Fruit fly (Drosophila melanogaster) whole organism, embryonic: ENCODE results near the gene CG34008.
A peak's percentile ranks its signal among the peaks of the same experiment; 100 is the strongest.

Experiments
- Ada2b ChIP-seq: fragments of 200-800 bp; sonication (Bioruptor generic); IDR thresholded peaks from 2 replicates; pipeline ENCODE4 v1.3.6; 2022; ENCODE audit warnings: missing biosample characterization, missing genetic modification characterization
- Asciz ChIP-seq: fragments of 200-800 bp; sonication (Bioruptor generic); optimal IDR thresholded peaks from 2 replicates; lab custom pipeline; 2017; ENCODE audit warnings: missing biosample characterization, mild to moderate bottlenecking, missing genetic modification characterization, missing genetic modification reagents
- CG10209 ChIP-seq: fragments of 200-800 bp; sonication (Bioruptor generic); optimal IDR thresholded peaks from 3 replicates; lab custom pipeline; 2017; ENCODE audit warnings: missing biosample characterization, mild to moderate bottlenecking, missing genetic modification characterization, missing genetic modification reagents
- CG10462 ChIP-seq: fragments of 200-800 bp; sonication (Bioruptor generic); optimal IDR thresholded peaks from 2 replicates; lab custom pipeline; 2016; ENCODE audit warnings: missing biosample characterization, missing genetic modification characterization
- CG10959 ChIP-seq: fragments of 200-800 bp; sonication (Bioruptor generic); IDR thresholded peaks from 2 replicates; pipeline ENCODE4 v1.3.6; 2022; ENCODE audit warnings: missing biosample characterization, missing genetic modification characterization
- CG11085 ChIP-seq: fragments of 200-800 bp; sonication (Bioruptor generic); IDR thresholded peaks from 2 replicates; pipeline ENCODE4 v1.3.6; 2022; ENCODE audit warnings: missing biosample characterization, missing genetic modification characterization
- CG1603 ChIP-seq: fragments of 200-800 bp; sonication (Bioruptor generic); optimal IDR thresholded peaks from 2 replicates; lab custom pipeline; 2019; ENCODE audit warnings: missing biosample characterization, mild to moderate bottlenecking, missing genetic modification characterization, moderate library complexity
- CG16815 ChIP-seq: fragments of 200-800 bp; sonication (Bioruptor generic); optimal IDR thresholded peaks from 3 replicates; lab custom pipeline; 2017; ENCODE audit warnings: missing biosample characterization, mild to moderate bottlenecking, missing genetic modification characterization
- CG18599 ChIP-seq: fragments of 200-800 bp; sonication (Bioruptor generic); optimal IDR thresholded peaks from 3 replicates; lab custom pipeline; 2017; ENCODE audit warnings: missing biosample characterization, missing genetic modification characterization, mild to moderate bottlenecking, moderate library complexity, missing genetic modification reagents
- CG18619 ChIP-seq: fragments of 200-800 bp; sonication (Bioruptor generic); optimal IDR thresholded peaks from 3 replicates; lab custom pipeline; 2017; ENCODE audit warnings: missing biosample characterization, mild to moderate bottlenecking, missing genetic modification characterization
- CG2116 ChIP-seq: fragments of 200-800 bp; sonication (Bioruptor generic); optimal IDR thresholded peaks from 3 replicates; lab custom pipeline; 2018; ENCODE audit warnings: missing biosample characterization, mild to moderate bottlenecking, missing genetic modification characterization
- CG2129 ChIP-seq: fragments of 200-800 bp; sonication (Bioruptor generic); IDR thresholded peaks from 2 replicates; pipeline ENCODE4 v1.3.6; 2022; ENCODE audit warnings: missing biosample characterization, missing genetic modification characterization; ENCODE audit not compliant: partially characterized antibody
- CG2712 ChIP-seq: fragments of 200-800 bp; optimal IDR thresholded peaks from 3 replicates; lab custom pipeline; 2019; ENCODE audit warnings: missing biosample characterization, mild to moderate bottlenecking, missing genetic modification characterization, moderate library complexity
- CG2889 ChIP-seq: fragments of 200-800 bp; sonication (Bioruptor generic); IDR thresholded peaks from 3 replicates; pipeline ENCODE4 v1.3.6; 2022; ENCODE audit warnings: missing biosample characterization, missing genetic modification characterization
- CG3726 ChIP-seq: fragments of 200-800 bp; sonication (Bioruptor generic); IDR thresholded peaks from 3 replicates; pipeline ENCODE4, ENCODE4 v1.3.6; 2022; ENCODE audit warnings: missing biosample characterization, missing genetic modification characterization
- CG5180 ChIP-seq: fragments of 200-800 bp; sonication (Bioruptor generic); optimal IDR thresholded peaks from 3 replicates; lab custom pipeline; 2017; ENCODE audit warnings: missing biosample characterization, missing genetic modification characterization, mild to moderate bottlenecking, moderate library complexity, missing genetic modification reagents
- CG7963 ChIP-seq: fragments of 200-800 bp; sonication (Bioruptor generic); IDR thresholded peaks from 3 replicates; pipeline ENCODE4 v1.3.6; 2022; ENCODE audit warnings: missing biosample characterization, missing genetic modification characterization; ENCODE audit not compliant: partially characterized antibody
- CG8388 ChIP-seq: fragments of 200-800 bp; sonication (Bioruptor generic); optimal IDR thresholded peaks from 2 replicates; lab custom pipeline; 2019; ENCODE audit warnings: missing biosample characterization, mild to moderate bottlenecking, missing genetic modification characterization, moderate library complexity
- CG8944 ChIP-seq: fragments of 200-800 bp; sonication (Bioruptor generic); optimal IDR thresholded peaks from 3 replicates; lab custom pipeline; 2016; ENCODE audit warnings: missing biosample characterization, missing genetic modification characterization
- Doc3 ChIP-seq: fragments of 200-800 bp; sonication (Bioruptor generic); IDR thresholded peaks from 3 replicates; pipeline ENCODE4 v1.3.6; 2022; ENCODE audit warnings: missing biosample characterization, missing genetic modification characterization; ENCODE audit not compliant: partially characterized antibody
- H2.0 ChIP-seq: fragments of 200-800 bp; sonication (Bioruptor generic); IDR thresholded peaks from 2 replicates; pipeline ENCODE4 v1.3.6; 2022; ENCODE audit warnings: missing biosample characterization, missing genetic modification characterization
- HLH54F ChIP-seq: fragments of 200-800 bp; sonication (Bioruptor generic); optimal IDR thresholded peaks from 3 replicates; lab custom pipeline; 2016; ENCODE audit warnings: missing biosample characterization, missing genetic modification characterization
- Hr78 ChIP-seq, 2 experiments: fragments of 200-800 bp in 1 of 2; fragments of >200 bp in 1 of 2; sonication (Bioruptor generic) in 1 of 2; optimal IDR thresholded peaks; 2 replicates each; lab custom pipeline; 2017 to 2019; ENCODE audit warnings: missing biosample characterization in 2 of 2, missing genetic modification characterization in 2 of 2, mild to moderate bottlenecking in 1 of 2, moderate library complexity in 1 of 2
- Med ChIP-seq: fragments of 200-800 bp; sonication (Bioruptor generic); peaks from one replicate; lab custom pipeline; 2016; ENCODE audit warnings: missing biosample characterization, missing genetic modification characterization, mild to moderate bottlenecking, inconsistent platforms, moderate library complexity
- Mes4 ChIP-seq: fragments of 200-800 bp; sonication (Bioruptor generic); optimal IDR thresholded peaks from 2 replicates; lab custom pipeline; 2016; ENCODE audit warnings: missing biosample characterization, missing genetic modification characterization
- Nf-YC ChIP-seq: fragments of 200-800 bp; optimal IDR thresholded peaks from 3 replicates; lab custom pipeline; 2019; ENCODE audit warnings: missing biosample characterization, mild to moderate bottlenecking, missing genetic modification characterization, moderate library complexity
- Oaz ChIP-seq: fragments of 200-800 bp; sonication (Bioruptor generic); IDR thresholded peaks from 2 replicates; pipeline ENCODE4 v1.3.6; 2022; ENCODE audit warnings: missing biosample characterization, missing genetic modification characterization
- Oli ChIP-seq: fragments of 200-800 bp; sonication (Bioruptor generic); optimal IDR thresholded peaks from 2 replicates; lab custom pipeline; 2018; ENCODE audit warnings: missing biosample characterization, mild to moderate bottlenecking, missing genetic modification characterization, moderate library complexity
- Rfx ChIP-seq: fragments of 200-800 bp; sonication (Bioruptor generic); IDR thresholded peaks from 2 replicates; pipeline ENCODE4 v1.3.6; 2022; ENCODE audit warnings: missing biosample characterization, missing genetic modification characterization
- Rx ChIP-seq: fragments of 200-800 bp; sonication (Bioruptor generic); IDR thresholded peaks from 2 replicates; pipeline ENCODE4 v1.3.6; 2022; ENCODE audit warnings: missing biosample characterization, missing genetic modification characterization
- bab2 ChIP-seq: fragments of 200-800 bp; sonication (Bioruptor generic); optimal IDR thresholded peaks from 2 replicates; lab custom pipeline; 2016; ENCODE audit warnings: missing biosample characterization, missing genetic modification characterization
- caup ChIP-seq: fragments of 200-800 bp; sonication (Bioruptor generic); optimal IDR thresholded peaks from 3 replicates; lab custom pipeline; 2017; ENCODE audit warnings: missing biosample characterization, mild to moderate bottlenecking, missing genetic modification characterization, moderate library complexity; ENCODE audit not compliant: severe bottlenecking
- dmrt99B ChIP-seq: fragments of 200-800 bp; sonication (Bioruptor generic); optimal IDR thresholded peaks from 2 replicates; lab custom pipeline; 2018; ENCODE audit warnings: missing biosample characterization, mild to moderate bottlenecking, missing genetic modification characterization, moderate library complexity
- ems ChIP-seq: fragments of 200-800 bp; sonication (Bioruptor generic); optimal IDR thresholded peaks from 3 replicates; lab custom pipeline; 2016; ENCODE audit warnings: missing biosample characterization, missing genetic modification characterization
- en ChIP-seq: fragments of 200-800 bp; sonication (Bioruptor generic); optimal IDR thresholded peaks from 2 replicates; lab custom pipeline; 2016; ENCODE audit warnings: missing biosample characterization, missing genetic modification characterization
- eyg ChIP-seq: fragments of 200-800 bp; sonication (Bioruptor generic); optimal IDR thresholded peaks from 3 replicates; lab custom pipeline; 2016; ENCODE audit warnings: missing biosample characterization, missing genetic modification characterization
- grn ChIP-seq: fragments of 200-800 bp; sonication (Bioruptor generic); optimal IDR thresholded peaks from 3 replicates; lab custom pipeline; 2017; ENCODE audit warnings: missing biosample characterization, missing genetic modification characterization
- jigr1 ChIP-seq: fragments of 200-800 bp; sonication (Bioruptor generic); IDR thresholded peaks from 3 replicates; pipeline ENCODE4 v1.3.6; 2022; ENCODE audit warnings: missing biosample characterization, missing genetic modification characterization
- kah ChIP-seq: fragments of 200-800 bp; sonication (Bioruptor generic); optimal IDR thresholded peaks from 2 replicates; lab custom pipeline; 2018; ENCODE audit warnings: missing biosample characterization, mild to moderate bottlenecking, missing genetic modification characterization
- psq ChIP-seq: fragments of 200-800 bp; sonication (Bioruptor generic); optimal IDR thresholded peaks from 2 replicates; lab custom pipeline; 2017; ENCODE audit warnings: missing biosample characterization, missing genetic modification characterization
- sima ChIP-seq: fragments of 200-800 bp; sonication (Bioruptor generic); optimal IDR thresholded peaks from 2 replicates; lab custom pipeline; 2016; ENCODE audit warnings: missing biosample characterization, missing genetic modification characterization
- sisA ChIP-seq: fragments of 200-800 bp; sonication (Bioruptor generic); IDR thresholded peaks from 2 replicates; pipeline ENCODE4 v1.3.6; 2022; ENCODE audit warnings: missing biosample characterization, missing genetic modification characterization
- sug ChIP-seq: fragments of 200-800 bp; optimal IDR thresholded peaks from 2 replicates; lab custom pipeline; 2019; ENCODE audit warnings: missing biosample characterization, mild to moderate bottlenecking, missing genetic modification characterization, moderate library complexity
- tna ChIP-seq: fragments of 200-800 bp; sonication (Bioruptor generic); IDR thresholded peaks from 2 replicates; pipeline ENCODE4 v1.3.6; 2022; ENCODE audit warnings: missing biosample characterization, missing genetic modification characterization; ENCODE audit not compliant: partially characterized antibody
- unc-4 ChIP-seq: fragments of 200-800 bp; sonication (Bioruptor generic); IDR thresholded peaks from 2 replicates; pipeline ENCODE4 v1.3.6; 2022; ENCODE audit warnings: missing biosample characterization, missing genetic modification characterization; ENCODE audit not compliant: partially characterized antibody
- vfl ChIP-seq: fragments of 200-800 bp; sonication (Bioruptor generic); optimal IDR thresholded peaks from 2 replicates; lab custom pipeline; 2016; ENCODE audit warnings: missing biosample characterization, missing genetic modification characterization
- vnd ChIP-seq: fragments of 200-800 bp; sonication (Bioruptor generic); IDR thresholded peaks from 3 replicates; pipeline ENCODE4 v1.3.6; 2022; ENCODE audit warnings: missing biosample characterization, missing genetic modification characterization; ENCODE audit not compliant: partially characterized antibody
- zf30C ChIP-seq: fragments of 200-800 bp; sonication (Bioruptor generic); optimal IDR thresholded peaks from 3 replicates; lab custom pipeline; 2018; ENCODE audit warnings: missing biosample characterization, mild to moderate bottlenecking, missing genetic modification characterization

Gene CG34008

DNA sequence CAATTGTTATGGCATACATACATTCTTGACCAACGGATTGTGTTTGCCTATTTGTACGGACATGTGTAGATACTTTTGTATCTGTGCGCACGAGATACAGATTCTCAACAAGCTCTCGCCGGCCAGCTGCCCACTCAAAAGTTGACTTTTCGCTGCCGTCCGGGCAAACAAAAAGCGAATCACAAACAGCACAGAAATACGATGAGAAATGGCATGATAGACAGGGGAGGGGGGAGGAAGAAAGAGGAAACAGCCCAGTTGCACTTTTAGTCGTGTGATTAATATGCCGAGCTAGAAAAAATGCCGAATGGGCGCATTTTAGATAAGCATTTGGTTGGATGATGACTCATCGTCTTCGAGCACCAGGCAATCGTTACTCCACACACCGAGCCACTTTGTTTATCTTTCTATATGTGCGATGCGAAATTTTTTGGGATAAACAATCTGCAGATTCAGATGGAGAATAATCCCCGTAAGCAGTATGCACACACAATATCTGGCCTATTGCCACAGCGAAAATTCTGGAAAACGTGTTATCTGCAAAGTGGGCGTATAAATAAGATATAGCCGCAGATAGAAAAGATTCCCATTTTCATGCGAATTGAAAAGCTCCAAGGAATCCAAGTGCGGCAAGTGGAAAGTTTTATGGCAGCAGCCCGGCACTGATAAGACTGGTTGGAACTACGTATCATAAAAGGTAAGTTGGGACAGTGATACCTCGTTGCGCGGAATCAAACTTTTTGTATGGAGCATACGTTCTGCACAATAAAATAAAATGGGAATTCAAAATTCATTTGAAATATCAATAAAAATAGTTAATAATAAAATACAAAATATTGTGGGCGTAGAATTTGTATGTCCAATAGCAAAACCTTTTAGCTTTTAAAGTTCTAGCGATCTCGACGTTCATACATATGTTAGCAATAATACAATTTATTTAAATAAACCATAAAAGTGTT is 34.4 kb downstream of the CG34008 start (continued):
- no peak for TF ChIP-seq CG7963 (GFP tag; lab: Robert Waterston, UW)
- TF ChIP-seq Doc3 (GFP tag; lab: Robert Waterston, UW): no peak
- no peak for TF ChIP-seq Oli (tag; lab: Kevin White, UChicago)
- TF ChIP-seq CG2116 (GFP tag; lab: Kevin White, UChicago): no peak
- no peak for TF ChIP-seq tna (GFP tag; lab: Robert Waterston, UW)
- no peak for TF ChIP-seq en (GFP tag; lab: Kevin White, UChicago)
- TF ChIP-seq CG2129: no peak
- no peak for TF ChIP-seq CG2712
- peak; percentile 11 for TF ChIP-seq CG18599 (GFP tag; lab: Kevin White, UChicago)
- no peak for TF ChIP-seq CG10959
- TF ChIP-seq grn (GFP tag; lab: Kevin White, UChicago): no peak
- no peak for TF ChIP-seq CG8388 (GFP tag; lab: Kevin White, UChicago)
- TF ChIP-seq Rx (GFP tag; lab: Robert Waterston, UW): no peak
- TF ChIP-seq vnd (GFP tag; lab: Robert Waterston, UW): no peak
- no peak for TF ChIP-seq H2.0 (GFP tag; lab: Robert Waterston, UW)
- no peak for TF ChIP-seq CG11085 (GFP tag; lab: Robert Waterston, UW)
- peak; percentile 30 for TF ChIP-seq CG18619 (GFP tag; lab: Kevin White, UChicago)
- TF ChIP-seq CG8944: no peak
- no peak for TF ChIP-seq Nf-YC (tag; lab: Kevin White, UChicago)
- TF ChIP-seq vfl (GFP tag; lab: Kevin White, UChicago): no peak
- TF ChIP-seq CG10209 (GFP tag; lab: Kevin White, UChicago): no peak
- no peak for TF ChIP-seq caup (GFP tag; lab: Kevin White, UChicago)
- TF ChIP-seq Oaz (GFP tag; lab: Robert Waterston, UW): no peak
- no peak for TF ChIP-seq Mes4 (GFP tag; lab: Kevin White, UChicago)
- TF ChIP-seq Hr78 (GFP tag; optimal IDR thresholded peaks at IDR 0.05; lab: Kevin White, UChicago): no peak
- no peak for TF ChIP-seq bab2 (GFP tag; lab: Kevin White, UChicago)
- TF ChIP-seq sug (tag; lab: Kevin White, UChicago): peak; percentile 11
- no peak for TF ChIP-seq Rfx
- TF ChIP-seq CG1603 (tag; lab: Kevin White, UChicago): no peak
- no peak for TF ChIP-seq unc-4 (GFP tag; lab: Robert Waterston, UW)
- no peak for TF ChIP-seq sisA (GFP tag; lab: Robert Waterston, UW)
- no peak for TF ChIP-seq psq (GFP tag; lab: Kevin White, UChicago)
- peak; percentile 56 for TF ChIP-seq Med
- no peak for TF ChIP-seq eyg (GFP tag; lab: Kevin White, UChicago)
- no peak for TF ChIP-seq ems (GFP tag; lab: Kevin White, UChicago)
- TF ChIP-seq CG3726 (GFP tag; lab: Robert Waterston, UW): no peak
- no peak for TF ChIP-seq kah
- TF ChIP-seq sima (GFP tag; lab: Kevin White, UChicago): no peak
- peak; percentile 33 for TF ChIP-seq CG5180 (GFP tag; lab: Kevin White, UChicago)
- no peak for TF ChIP-seq jigr1 (GFP tag; lab: Robert Waterston, UW)
- TF ChIP-seq HLH54F (GFP tag; lab: Kevin White, UChicago): no peak
- TF ChIP-seq CG16815: no peak
- no peak for TF ChIP-seq Asciz
- no peak for TF ChIP-seq zf30C (GFP tag; lab: Kevin White, UChicago)
- no peak for TF ChIP-seq dmrt99B
- no peak for TF ChIP-seq CG10462 (GFP tag; lab: Kevin White, UChicago)
- no peak for TF ChIP-seq CG2889
- TF ChIP-seq Ada2b (GFP tag; lab: Robert Waterston, UW): no peak
